Worm (Caenorhabditis elegans) whole organism, L4 larva: ENCODE data around the gene F14E5.2.

Experiments used
- ama-1 ChIP-seq: fragments of 150-350 bp; optimal IDR thresholded peaks from 2 replicates; lab custom pipeline; 2014; ENCODE audit warnings: inconsistent platforms, mixed read lengths
- ceh-44 ChIP-seq: fragments of 200-800 bp; sonication (Bioruptor generic); IDR thresholded peaks from 2 replicates; pipeline ENCODE4 v1.3.6; 2022; ENCODE audit warnings: missing genetic modification reagents, missing genetic modification characterization, missing compliant biosample characterization
- madf-9 ChIP-seq: fragments of 200-800 bp; sonication (Bioruptor generic); conservative IDR thresholded peaks from 2 replicates; pipeline ENCODE4 v1.3.6; 2022; ENCODE audit warnings: missing genetic modification reagents, missing genetic modification characterization, missing compliant biosample characterization
- nhr-42 ChIP-seq: fragments of 200-800 bp; sonication (Bioruptor generic); IDR thresholded peaks from 2 replicates; pipeline ENCODE4 v1.3.6; 2022; ENCODE audit warnings: missing genetic modification characterization, missing compliant biosample characterization
- snpc-4 ChIP-seq: fragments of 150-350 bp; optimal IDR thresholded peaks from 2 replicates; lab custom pipeline; 2014; ENCODE audit warnings: missing biosample characterization, missing genetic modification characterization
- unc-39 ChIP-seq: sonication (generic microtip); optimal IDR thresholded peaks from 2 replicates; lab custom pipeline; 2017; ENCODE audit warnings: missing biosample characterization, missing genetic modification characterization
- zag-1 ChIP-seq: fragments of 150-350 bp; optimal IDR thresholded peaks from 2 replicates; lab custom pipeline; 2014; ENCODE audit warnings: missing biosample characterization, missing genetic modification characterization

DNA sequence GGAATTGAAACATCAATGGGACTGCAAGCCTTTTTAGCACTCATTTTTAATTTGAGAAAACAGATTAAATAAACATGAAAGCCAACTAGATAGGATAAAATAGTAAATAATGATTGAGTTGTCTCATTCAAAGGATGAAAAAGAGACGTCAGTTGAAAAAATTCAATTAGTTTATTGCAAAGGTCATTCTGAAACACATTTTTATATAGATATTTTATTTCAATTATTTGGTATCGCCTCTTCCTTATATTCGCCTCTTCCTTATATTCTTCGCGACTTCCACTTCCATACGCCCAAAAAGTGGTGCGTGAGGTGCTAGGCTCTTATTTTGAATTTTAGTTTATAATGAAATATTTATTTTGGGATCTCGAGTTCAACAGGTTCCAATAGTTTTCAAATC, 6.3 kb upstream of the F14E5.2 start, which contains the start of gene acp-4:
- TF ChIP-seq unc-39 (tag; lab: Kevin White, UChicago) (no peak), madf-9 (GFP tag; lab: Robert Waterston, UW) (no peak), zag-1 (no peak), ceh-44 (GFP tag; lab: Robert Waterston, UW) (no peak), ama-1 (lab: Kevin White, UChicago) (no peak), nhr-42 (GFP tag; lab: Robert Waterston, UW) (no peak), snpc-4 (tag; lab: Kevin White, UChicago) (no peak)
